Worm (Caenorhabditis elegans): ENCODE data around the gene plc-1.
A peak's percentile ranks its signal among the peaks of the same experiment; 100 is the strongest.

plc-1 gene

DNA sequence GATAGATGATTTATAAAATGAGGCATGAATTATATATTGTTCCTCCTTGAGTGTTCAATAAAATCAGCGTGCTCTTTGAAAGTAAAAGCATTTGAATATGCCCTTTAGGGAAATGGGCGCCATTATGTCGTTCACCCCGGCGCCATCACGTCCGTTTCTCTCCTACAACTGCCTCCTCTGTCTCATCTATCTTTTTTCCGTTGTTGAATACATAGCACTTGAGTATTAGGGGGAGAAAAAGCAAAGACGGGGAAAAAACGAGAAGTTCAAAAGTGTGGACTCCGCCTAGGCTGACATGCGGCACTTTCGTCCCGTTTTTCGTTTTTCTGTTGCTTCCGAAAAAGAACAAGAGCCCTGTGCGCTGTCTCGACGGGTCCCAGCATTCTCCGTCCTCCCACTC is 70.8 kb downstream of the plc-1 start (continued):
- no peak for TF ChIP-seq lin-11 (tag; optimal IDR thresholded peaks at IDR 0.05)
- no peak for TF ChIP-seq nhr-21 (tag; optimal IDR thresholded peaks at IDR 0.05)
- peak; percentile 56 for TF ChIP-seq zag-1 (tag; optimal IDR thresholded peaks at IDR 0.05)
- no peak for TF ChIP-seq dmd-4 (tag; optimal IDR thresholded peaks at IDR 0.05)
- no peak for TF ChIP-seq blmp-1 (tag; optimal IDR thresholded peaks at IDR 0.05; ENCODE audit: insufficient read depth)
- no peak for TF ChIP-seq ceh-82 (tag; optimal IDR thresholded peaks at IDR 0.05)
- no peak for TF ChIP-seq mbf-1 (tag; optimal IDR thresholded peaks at IDR 0.05)
- TF ChIP-seq nhr-23 (tag; optimal IDR thresholded peaks at IDR 0.05), result no peak
- no peak for TF ChIP-seq aly-2 (tag; optimal IDR thresholded peaks at IDR 0.05)

DNA sequence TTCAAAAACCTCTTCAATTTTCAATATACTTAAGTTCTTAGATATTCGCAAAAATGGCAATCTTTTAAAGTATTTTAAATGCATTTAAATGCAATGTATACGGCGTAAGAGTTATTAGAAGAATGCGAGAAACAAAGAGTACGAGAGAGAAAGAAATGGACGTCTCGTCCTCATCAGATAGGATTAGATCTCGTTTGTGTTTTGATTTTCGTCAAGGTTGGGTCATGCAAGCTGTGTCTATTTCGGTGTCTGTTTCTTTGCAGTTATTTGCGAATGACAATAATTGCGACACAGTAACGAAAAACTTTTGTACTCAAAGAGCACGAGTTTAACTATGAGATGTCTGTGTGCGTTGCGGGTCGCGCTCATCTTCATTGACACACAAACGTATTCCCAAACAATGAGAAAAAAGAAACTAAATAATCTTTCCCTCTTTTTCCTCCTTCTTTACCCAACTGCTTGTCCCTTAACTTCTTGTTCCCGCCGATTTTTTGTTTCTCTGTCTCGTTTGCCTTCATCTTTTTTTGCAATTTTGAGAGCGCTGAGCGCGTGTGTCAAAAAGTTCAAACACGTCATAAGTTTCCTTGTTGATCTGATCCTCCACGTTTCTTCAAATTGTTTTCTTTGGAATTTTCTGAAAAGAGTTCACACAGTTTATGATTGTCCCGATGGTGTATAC is 71.3 kb downstream of the plc-1 start:
- TF ChIP-seq C34F6.9 (tag; optimal IDR thresholded peaks at IDR 0.05), result peak; percentile 1
- peak; percentile 30 for TF ChIP-seq nhr-129 (tag; optimal IDR thresholded peaks at IDR 0.05)
- TF ChIP-seq lin-13 (GFP tag; optimal IDR thresholded peaks at IDR 0.05), result peak; percentile 48
- TF ChIP-seq snpc-4 (tag; optimal IDR thresholded peaks at IDR 0.05), result no peak
- peak in 1 of 2 experiments; percentile 24 for TF ChIP-seq mdl-1 (tag; optimal IDR thresholded peaks at IDR 0.05)
- TF ChIP-seq ztf-11 (tag; optimal IDR thresholded peaks at IDR 0.05), result no peak
- TF ChIP-seq sma-9 (GFP tag; optimal IDR thresholded peaks at IDR 0.05), result peak; percentile 22
- TF ChIP-seq sma-9 (tag; optimal IDR thresholded peaks at IDR 0.05), result no peak
- TF ChIP-seq F13H6.1 (tag; optimal IDR thresholded peaks at IDR 0.05), result peak; percentile 76

- TF ChIP-seq nhr-25 (tag; optimal IDR thresholded peaks at IDR 0.05) (peak; percentile 95), unc-55 (GFP tag; optimal IDR thresholded peaks at IDR 0.05) (peak; percentile 93), ztf-11 (tag; optimal IDR thresholded peaks at IDR 0.05) (no peak), nhr-21 (tag; optimal IDR thresholded peaks at IDR 0.05) (peak; percentile 97), nhr-12 (tag; optimal IDR thresholded peaks at IDR 0.05) (peak; percentile 44), lin-13 (GFP tag; optimal IDR thresholded peaks at IDR 0.05) (peak; percentile 89), nhr-11 (tag; optimal IDR thresholded peaks at IDR 0.05) (no peak), ZK546.5 (tag; optimal IDR thresholded peaks at IDR 0.05) (peak; percentile 19), C34F6.9 (tag; optimal IDR thresholded peaks at IDR 0.05) (peak; percentile 98), alr-1 (tag; optimal IDR thresholded peaks at IDR 0.05) (no peak), lin-11 (tag; optimal IDR thresholded peaks at IDR 0.05) (peak; percentile 95), mab-5 (tag; optimal IDR thresholded peaks at IDR 0.05) (peak; percentile 94), nhr-77 (tag; optimal IDR thresholded peaks at IDR 0.05) (peak; percentile 69), skn-1 (tag; optimal IDR thresholded peaks at IDR 0.05) (no peak), snpc-4 (tag; optimal IDR thresholded peaks at IDR 0.05) (peak; percentile 85), crh-2 (tag; optimal IDR thresholded peaks at IDR 0.05) (peak; percentile 97), egl-27 (tag; optimal IDR thresholded peaks at IDR 0.05) (peak; percentile 99), unc-39 (tag; optimal IDR thresholded peaks at IDR 0.05) (no peak), lin-39 (tag; optimal IDR thresholded peaks at IDR 0.05) (peak; percentile 85), nhr-10 (tag; optimal IDR thresholded peaks at IDR 0.05) (peak; percentile 83), elt-3 (tag; optimal IDR thresholded peaks at IDR 0.05) (no peak), fos-1 (tag; optimal IDR thresholded peaks at IDR 0.05) (peak; percentile 99), lsy-2 (tag; optimal IDR thresholded peaks at IDR 0.05) (peak; percentile 62 to 94), mbf-1 (tag; optimal IDR thresholded peaks at IDR 0.05) (no peak), sma-9 (GFP tag; optimal IDR thresholded peaks at IDR 0.05) (peak; percentile 100), sma-9 (tag; optimal IDR thresholded peaks at IDR 0.05) (no peak), ceh-16 (tag; optimal IDR thresholded peaks at IDR 0.05) (peak; percentile 89), peb-1 (tag; optimal IDR thresholded peaks at IDR 0.05) (peak; percentile 73), ztf-4 (tag; optimal IDR thresholded peaks at IDR 0.05) (peak; percentile 90), ztf-1 (GFP tag; conservative IDR thresholded peaks at IDR 0.05) (no peak), nhr-237 (tag; optimal IDR thresholded peaks at IDR 0.05) (peak; percentile 60), dmd-4 (tag; optimal IDR thresholded peaks at IDR 0.05) (no peak), elt-1 (tag; optimal IDR thresholded peaks at IDR 0.05) (peak; percentile 75), zag-1 (tag; optimal IDR thresholded peaks at IDR 0.05) (peak; percentile 95), nhr-6 (tag; optimal IDR thresholded peaks at IDR 0.05) (peak; percentile 98), blmp-1 (tag; optimal IDR thresholded peaks at IDR 0.05; ENCODE audit: insufficient read depth) (peak; percentile 98), sma-3 (GFP tag; optimal IDR thresholded peaks at IDR 0.05) (peak; percentile 98), gmeb-1 (tag; optimal IDR thresholded peaks at IDR 0.05) (peak; percentile 73), nhr-23 (tag; optimal IDR thresholded peaks at IDR 0.05) (no peak), nhr-129 (tag; optimal IDR thresholded peaks at IDR 0.05) (peak; percentile 97), R02D3.7 (tag; optimal IDR thresholded peaks at IDR 0.05) (no peak), sem-4 (tag; optimal IDR thresholded peaks at IDR 0.05) (peak; percentile 95), mdl-1 (tag; optimal IDR thresholded peaks at IDR 0.05) (peak; percentile 94 to 97), aly-2 (tag; optimal IDR thresholded peaks at IDR 0.05) (no peak), ama-1 (optimal IDR thresholded peaks at IDR 0.05) (peak; percentile 66), unc-62 (GFP tag; optimal IDR thresholded peaks at IDR 0.05) (peak; percentile 94)
These were observed 72.3 kb downstream of the plc-1 start for ce11 chrX:10766123-10766622.
